Worm (Caenorhabditis elegans) whole organism, late embryonic: ENCODE data around the gene col-103.

ENCODE experiments used
- C38D4.7 ChIP-seq: fragments of 200-800 bp; sonication (Bioruptor generic); optimal IDR thresholded peaks from 2 replicates; lab custom pipeline; 2018; ENCODE audit warnings: mild to moderate bottlenecking, missing genetic modification characterization, moderate library complexity, missing compliant biosample characterization
- Y22D7AL.16 ChIP-seq: sonication (generic microtip); optimal IDR thresholded peaks from 2 replicates; lab custom pipeline; 2016; ENCODE audit warnings: missing genetic modification characterization, missing compliant biosample characterization
- ceh-2 ChIP-seq: sonication (generic microtip); optimal IDR thresholded peaks from 2 replicates; lab custom pipeline; 2016; ENCODE audit warnings: missing genotype, missing genetic modification characterization, missing compliant biosample characterization
- ceh-34 ChIP-seq: sonication (generic microtip); optimal IDR thresholded peaks from 2 replicates; lab custom pipeline; 2016; ENCODE audit warnings: mild to moderate bottlenecking, missing genetic modification characterization, missing compliant biosample characterization
- nfya-1 ChIP-seq: sonication (generic microtip); optimal IDR thresholded peaks from 2 replicates; lab custom pipeline; 2017; ENCODE audit warnings: missing genetic modification characterization, mild to moderate bottlenecking, missing compliant biosample characterization, antibody characterized with exemption, moderate library complexity
- nhr-11 ChIP-seq: fragments of 150-350 bp; optimal IDR thresholded peaks from 2 replicates; lab custom pipeline; 2014; ENCODE audit warnings: missing biosample characterization, missing genetic modification characterization
- pha-4 ChIP-seq: fragments of 150-350 bp; optimal IDR thresholded peaks from 2 replicates; lab custom pipeline; 2018; ENCODE audit warnings: missing biosample characterization, missing genetic modification reagents, missing genetic modification characterization
- ttx-3 ChIP-seq: sonication (generic microtip); optimal IDR thresholded peaks from 2 replicates; lab custom pipeline; 2016; ENCODE audit warnings: missing genetic modification reagents, missing genetic modification characterization, missing compliant biosample characterization

ce11 chrIV:728095-728494 lies 35.4 kb downstream of the col-103 start, which contains the start of gene Y55F3C.9:
- TF ChIP-seq C38D4.7 (GFP tag; lab: Kevin White, UChicago) (no peak), ceh-2 (tag; lab: Kevin White, UChicago) (no peak), pha-4 (tag; lab: Kevin White, UChicago) (no peak), Y22D7AL.16 (tag; lab: Kevin White, UChicago) (no peak), nhr-11 (tag; lab: Kevin White, UChicago) (no peak), ceh-34 (tag; lab: Kevin White, UChicago) (no peak), nfya-1 (no peak), ttx-3 (tag; lab: Kevin White, UChicago) (no peak)
